Fruit fly (Drosophila melanogaster): ENCODE measurements around the gene CG8087.
A peak's percentile ranks its signal among the peaks of the same experiment; 100 is the strongest.

Gene CG8087

DNA sequence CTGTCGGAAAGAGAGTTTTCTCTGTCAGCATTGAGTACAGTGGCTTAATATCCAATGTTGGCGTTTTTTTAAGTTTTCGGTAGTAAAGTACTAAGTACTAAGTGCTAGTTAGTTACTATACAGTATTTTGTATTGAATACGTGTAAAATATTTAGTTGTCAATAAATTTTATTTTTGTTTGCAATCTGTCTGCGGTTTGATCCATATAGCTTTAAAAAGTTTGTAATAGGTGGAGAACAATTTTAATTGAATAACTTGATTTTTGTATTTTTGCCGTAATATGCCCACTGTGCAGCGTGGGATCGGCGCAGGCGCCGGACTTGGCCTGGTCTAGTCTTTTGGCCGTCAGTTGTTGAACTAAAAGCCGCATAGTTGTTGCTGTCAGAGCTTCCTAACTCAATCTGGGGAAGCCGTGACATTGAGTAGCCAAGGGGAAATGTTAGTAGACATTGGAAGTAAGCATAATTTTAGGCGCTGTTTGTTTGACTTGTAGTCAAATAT is 6.2 kb downstream of the CG8087 start (continued):
- peak; percentile 77 for TF ChIP-seq croc (GFP tag; conservative IDR thresholded peaks at IDR 0.05)
- peak; percentile 92 for TF ChIP-seq vvl (GFP tag; IDR thresholded peaks at IDR 0.05)
- peak; percentile 65 for TF ChIP-seq Ets97D (GFP tag; optimal IDR thresholded peaks at IDR 0.05)
- peak; percentile 92 for TF ChIP-seq CG15011 (GFP tag; optimal IDR thresholded peaks at IDR 0.05)
- peak; percentile 87 for TF ChIP-seq Rfx (GFP tag; IDR thresholded peaks at IDR 0.05)
- peak; percentile 77; the same call in 2 of the 3 replicates for TF ChIP-seq ase (GFP tag; IDR thresholded peaks at IDR 0.05)
- peak; percentile 86 for TF ChIP-seq CG12942 (GFP tag; optimal IDR thresholded peaks at IDR 0.05)
- TF ChIP-seq nom (GFP tag; optimal IDR thresholded peaks at IDR 0.05): no peak
- TF ChIP-seq CG11456 (GFP tag; IDR thresholded peaks at IDR 0.05): peak; percentile 83
- peak; percentile 97 for TF ChIP-seq Sox100B (GFP tag; optimal IDR thresholded peaks at IDR 0.05)
- peak; percentile 91 for TF ChIP-seq HLH3B (GFP tag; IDR thresholded peaks at IDR 0.05)
- peak; percentile 94 for TF ChIP-seq bcd (GFP tag; optimal IDR thresholded peaks at IDR 0.05)
- peak; percentile 85; the same call in 1 of the 2 replicates for TF ChIP-seq ttk (GFP tag; IDR thresholded peaks at IDR 0.05)
- peak; percentile 82 for TF ChIP-seq CG12236 (GFP tag; optimal IDR thresholded peaks at IDR 0.05)
- peak; percentile 98 for TF ChIP-seq Med (GFP tag)
- TF ChIP-seq cato (GFP tag; optimal IDR thresholded peaks at IDR 0.05; ENCODE audit: borderline replicate concordance): peak; percentile 81
- TF ChIP-seq CG34224 (GFP tag; IDR thresholded peaks at IDR 0.05; ENCODE audit: partially characterized antibody): no peak
- TF ChIP-seq zfh2 (GFP tag; optimal IDR thresholded peaks at IDR 0.05): peak; percentile 86
- peak; percentile 91 for TF ChIP-seq Fer3 (tag; optimal IDR thresholded peaks at IDR 0.05)
- TF ChIP-seq CG18764 (GFP tag; optimal IDR thresholded peaks at IDR 0.05): peak; percentile 78
- peak; percentile 84 for TF ChIP-seq CG15514 (GFP tag; optimal IDR thresholded peaks at IDR 0.05)
- peak; percentile 83 for TF ChIP-seq chn (GFP tag; optimal IDR thresholded peaks at IDR 0.05)
- peak; percentile 92 for TF ChIP-seq BtbVII (GFP tag; optimal IDR thresholded peaks at IDR 0.05)
- peak; percentile 81 for TF ChIP-seq maf-S (GFP tag; optimal IDR thresholded peaks at IDR 0.05)
- peak; percentile 75 for TF ChIP-seq CG8089 (GFP tag; optimal IDR thresholded peaks at IDR 0.05)
- TF ChIP-seq tgo (GFP tag; IDR thresholded peaks at IDR 0.05): peak; percentile 84
- TF ChIP-seq CG15696 (tag; optimal IDR thresholded peaks at IDR 0.05): peak; percentile 55
- TF ChIP-seq toy (GFP tag; IDR thresholded peaks at IDR 0.05): no peak
- peak; percentile 92 for TF ChIP-seq CG13624 (GFP tag; optimal IDR thresholded peaks at IDR 0.05)
- peak; percentile 91 for TF ChIP-seq salm (tag; optimal IDR thresholded peaks at IDR 0.05)
- peak; percentile 88 for TF ChIP-seq caup (GFP tag; optimal IDR thresholded peaks at IDR 0.05; ENCODE audit: severe bottlenecking)
- TF ChIP-seq E2f1 (GFP tag; IDR thresholded peaks at IDR 0.05): peak; percentile 78
- peak; percentile 2 for TF ChIP-seq cwo (GFP tag; optimal IDR thresholded peaks at IDR 0.05)
- TF ChIP-seq schlank (tag; optimal IDR thresholded peaks at IDR 0.05): peak; percentile 79
- no peak for TF ChIP-seq sc (optimal IDR thresholded peaks at IDR 0.05)
- peak; percentile 84 for TF ChIP-seq sc (GFP tag; optimal IDR thresholded peaks at IDR 0.05)
- TF ChIP-seq CG9932 (GFP tag; IDR thresholded peaks at IDR 0.05): peak; percentile 81
- peak; percentile 90 for TF ChIP-seq CG9817 (tag; optimal IDR thresholded peaks at IDR 0.05)
- TF ChIP-seq gem (tag; optimal IDR thresholded peaks at IDR 0.05): peak; percentile 97
- TF ChIP-seq Dbx (GFP tag; IDR thresholded peaks at IDR 0.05): peak; percentile 88
- peak; percentile 90 for TF ChIP-seq ken (GFP tag; IDR thresholded peaks at IDR 0.05)
- 0 out of 3 replicates have a peak, but pooled peaks have one; percentile 18 for TF ChIP-seq CG2889 (GFP tag; IDR thresholded peaks at IDR 0.05)
- peak; percentile 56; the same call in 1 of the 2 replicates for TF ChIP-seq gt (GFP tag; IDR thresholded peaks at IDR 0.05)
- peak; percentile 88 for TF ChIP-seq oc (tag; optimal IDR thresholded peaks at IDR 0.05)
- peak; percentile 83 for TF ChIP-seq B-H1 (GFP tag; IDR thresholded peaks at IDR 0.05)
- peak; percentile 69 for TF ChIP-seq Atf3 (GFP tag; optimal IDR thresholded peaks at IDR 0.05)
- TF ChIP-seq Pdp1 (GFP tag; optimal IDR thresholded peaks at IDR 0.05): peak; percentile 82
- peak; percentile 91 for TF ChIP-seq CG8388 (GFP tag; optimal IDR thresholded peaks at IDR 0.05)
- TF ChIP-seq bowl (GFP tag; IDR thresholded peaks at IDR 0.05): peak; percentile 79
- no peak; the same call in 1 of the 2 replicates for TF ChIP-seq CG11696 (GFP tag; IDR thresholded peaks at IDR 0.05)

All from whole organism, embryonic.